Worm (Caenorhabditis elegans) whole organism, L3 larva: ENCODE results near the gene F41E6.15.

Experiments
- ama-1 ChIP-seq: fragments of 150-350 bp; optimal IDR thresholded peaks from 2 replicates; lab custom pipeline; 2018
- ceh-28 ChIP-seq: fragments of 150-350 bp; optimal IDR thresholded peaks from 2 replicates; lab custom pipeline; 2014; ENCODE audit warnings: missing biosample characterization, missing genetic modification reagents, missing genetic modification characterization
- elt-1 ChIP-seq: fragments of 150-350 bp; optimal IDR thresholded peaks from 2 replicates; lab custom pipeline; 2014; ENCODE audit warnings: missing biosample characterization, missing genetic modification characterization
- fos-1 ChIP-seq: fragments of 150-350 bp; optimal IDR thresholded peaks from 2 replicates; lab custom pipeline; 2014; ENCODE audit warnings: missing biosample characterization, missing genetic modification characterization
- lin-39 ChIP-seq: fragments of 150-350 bp; optimal IDR thresholded peaks from 2 replicates; lab custom pipeline; 2018; ENCODE audit warnings: missing biosample characterization, missing genetic modification reagents, missing genetic modification characterization
- nhr-67 ChIP-seq: fragments of 150-350 bp; optimal IDR thresholded peaks from 2 replicates; lab custom pipeline; 2014; ENCODE audit warnings: missing biosample characterization, missing genetic modification characterization
- pqm-1 ChIP-seq: fragments of 150-350 bp; optimal IDR thresholded peaks from 2 replicates; lab custom pipeline; 2017; ENCODE audit warnings: missing biosample characterization, missing genetic modification characterization, inconsistent platforms
- skn-1 ChIP-seq: fragments of 150-350 bp; optimal IDR thresholded peaks from 2 replicates; lab custom pipeline; 2014; ENCODE audit warnings: missing biosample characterization, missing genetic modification characterization
- unc-62 ChIP-seq: fragments of 150-350 bp; sonication (generic microtip); optimal IDR thresholded peaks from 4 replicates; lab custom pipeline; 2014; ENCODE audit warnings: missing biosample characterization, missing genetic modification reagents, missing genetic modification characterization

DNA sequence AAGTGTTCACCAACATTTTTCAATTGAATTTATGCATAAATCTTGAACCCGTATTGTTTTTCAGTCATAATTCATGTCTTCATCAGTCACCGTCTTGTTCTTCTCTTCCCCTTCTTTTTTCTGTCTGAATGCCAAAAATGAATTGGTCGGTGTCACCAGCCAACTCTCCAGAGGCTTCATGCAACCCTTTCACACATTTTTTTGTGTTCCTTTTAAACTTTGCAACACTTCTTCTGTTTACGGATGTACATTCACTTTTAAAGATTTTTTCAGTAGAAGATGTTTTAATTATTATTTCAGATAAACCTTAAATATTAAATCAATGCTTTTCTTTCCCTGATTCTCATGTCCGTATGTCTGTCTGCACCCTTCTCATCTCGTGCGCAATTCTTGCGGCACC lies 41.6 kb downstream of the F41E6.15 start, which contains the start of gene acr-16:
- no peak for TF ChIP-seq ceh-28 (tag; lab: Kevin White, UChicago)
- no peak for TF ChIP-seq pqm-1 (tag; lab: Kevin White, UChicago)
- no peak for TF ChIP-seq elt-1 (tag; lab: Kevin White, UChicago)
- TF ChIP-seq unc-62 (GFP tag; lab: Kevin White, UChicago), result no peak
- no peak for TF ChIP-seq nhr-67 (tag; lab: Kevin White, UChicago)
- no peak for TF ChIP-seq fos-1 (tag; lab: Kevin White, UChicago)
- TF ChIP-seq ama-1 (lab: Kevin White, UChicago), result no peak
- no peak for TF ChIP-seq lin-39 (tag; lab: Kevin White, UChicago)
- no peak for TF ChIP-seq skn-1
